Worm (Caenorhabditis elegans): Measurements from ENCODE around the gene F08F1.3.

ce11 chrX:8440001-8440735 is 11.5 kb downstream of the F08F1.3 start:
- no peak for TF ChIP-seq dao-5 (tag; optimal IDR thresholded peaks at IDR 0.05)
- no peak for TF ChIP-seq him-1 (tag; optimal IDR thresholded peaks at IDR 0.05)
